Worm (Caenorhabditis elegans) whole organism, young adult: ENCODE measurements around the gene F01D5.8.

Experiments
- F39B2.1 ChIP-seq: fragments of 200-800 bp; sonication (Bioruptor generic); IDR thresholded peaks from 2 replicates; pipeline ENCODE4 v1.3.6; 2022; ENCODE audit warnings: missing genetic modification reagents, missing genetic modification characterization, missing compliant biosample characterization
- ama-1 ChIP-seq, 3 experiments: fragments of 150-350 bp in 1 of 3; sonication (generic microtip) in 2 of 3; optimal IDR thresholded peaks; 2 replicates each; lab custom pipeline; 2014 to 2018; ENCODE audit warnings: missing biosample characterization in 2 of 3, missing genetic modification characterization in 2 of 3, missing genetic modification reagents in 2 of 3
- ceh-40 ChIP-seq: fragments of 200-800 bp; sonication (Bioruptor generic); IDR thresholded peaks from 2 replicates; pipeline ENCODE4 v1.3.6; 2022; ENCODE audit warnings: missing genetic modification characterization, missing compliant biosample characterization
- efl-1 ChIP-seq: fragments of 150-350 bp; optimal IDR thresholded peaks from 2 replicates; lab custom pipeline; 2014; ENCODE audit warnings: missing biosample characterization, missing genetic modification reagents, missing genetic modification characterization
- egl-18 ChIP-seq: fragments of 200-800 bp; sonication (Bioruptor generic); IDR thresholded peaks from 2 replicates; pipeline ENCODE4 v1.3.6; 2022; ENCODE audit warnings: missing genetic modification reagents, missing genetic modification characterization, missing compliant biosample characterization
- ets-4 ChIP-seq: fragments of 200-800 bp; sonication (Bioruptor generic); optimal IDR thresholded peaks from 2 replicates; lab custom pipeline; 2018; ENCODE audit warnings: mild to moderate bottlenecking, missing genetic modification characterization, missing compliant biosample characterization
- him-1 ChIP-seq: sonication (generic microtip); optimal IDR thresholded peaks from 2 replicates; lab custom pipeline; 2016; ENCODE audit warnings: missing genotype, missing genetic modification reagents, missing genetic modification characterization, missing compliant biosample characterization
- hlh-12 ChIP-seq: sonication (generic microtip); optimal IDR thresholded peaks from 2 replicates; lab custom pipeline; 2016; ENCODE audit warnings: missing genetic modification characterization, missing compliant biosample characterization
- mes-4 ChIP-seq: sonication (generic microtip); optimal IDR thresholded peaks from 2 replicates; lab custom pipeline; 2016; ENCODE audit warnings: missing genotype, missing genetic modification characterization, missing compliant biosample characterization
- nhr-80 ChIP-seq: sonication (generic microtip); optimal IDR thresholded peaks from 2 replicates; lab custom pipeline; 2016; ENCODE audit warnings: missing genetic modification characterization, missing compliant biosample characterization
- pha-4 ChIP-seq: fragments of 150-350 bp; sonication (generic microtip); optimal IDR thresholded peaks from 2 replicates; lab custom pipeline; 2014; ENCODE audit warnings: missing biosample characterization, missing genetic modification reagents, missing genetic modification characterization
- sea-2 ChIP-seq: fragments of 200-800 bp; sonication (Bioruptor generic); IDR thresholded peaks from 2 replicates; pipeline ENCODE4 v1.3.6; 2022; ENCODE audit warnings: missing genetic modification characterization, missing compliant biosample characterization
- tbx-9 ChIP-seq: sonication (generic microtip); optimal IDR thresholded peaks from 2 replicates; lab custom pipeline; 2016; ENCODE audit warnings: borderline replicate concordance, missing genetic modification characterization, inconsistent platforms, missing compliant biosample characterization
- unc-62 ChIP-seq: fragments of 150-350 bp; optimal IDR thresholded peaks from 2 replicates; lab custom pipeline; 2014; ENCODE audit warnings: missing biosample characterization, missing genetic modification reagents, missing genetic modification characterization

ce11 chrII:13982247-13982646 is 28.3 kb upstream of the F01D5.8 start:
- TF ChIP-seq pha-4 (tag; lab: Kevin White, UChicago): no peak
- no peak for TF ChIP-seq mes-4 (tag; lab: Kevin White, UChicago)
- TF ChIP-seq F39B2.1: no peak
- TF ChIP-seq hlh-12 (tag; lab: Kevin White, UChicago): no peak
- no peak for TF ChIP-seq ets-4 (GFP tag; lab: Kevin White, UChicago)
- TF ChIP-seq unc-62 (GFP tag; lab: Kevin White, UChicago): no peak
- TF ChIP-seq nhr-80 (tag; lab: Kevin White, UChicago): no peak
- no peak for TF ChIP-seq ceh-40
- TF ChIP-seq him-1: no peak
- no peak for TF ChIP-seq sea-2 (GFP tag; lab: Robert Waterston, UW)
- TF ChIP-seq egl-18 (GFP tag; lab: Robert Waterston, UW): no peak
- no peak for TF ChIP-seq efl-1 (GFP tag; lab: Kevin White, UChicago)
- no peak for TF ChIP-seq tbx-9 (tag; lab: Kevin White, UChicago)
- no peak for TF ChIP-seq ama-1 (optimal IDR thresholded peaks at IDR 0.05; lab: Kevin White, UChicago)
- TF ChIP-seq ama-1 (GFP tag; optimal IDR thresholded peaks at IDR 0.05; lab: Kevin White, UChicago): no peak
